Fruit fly (Drosophila melanogaster): ENCODE data around the gene CG2310.

DNA sequence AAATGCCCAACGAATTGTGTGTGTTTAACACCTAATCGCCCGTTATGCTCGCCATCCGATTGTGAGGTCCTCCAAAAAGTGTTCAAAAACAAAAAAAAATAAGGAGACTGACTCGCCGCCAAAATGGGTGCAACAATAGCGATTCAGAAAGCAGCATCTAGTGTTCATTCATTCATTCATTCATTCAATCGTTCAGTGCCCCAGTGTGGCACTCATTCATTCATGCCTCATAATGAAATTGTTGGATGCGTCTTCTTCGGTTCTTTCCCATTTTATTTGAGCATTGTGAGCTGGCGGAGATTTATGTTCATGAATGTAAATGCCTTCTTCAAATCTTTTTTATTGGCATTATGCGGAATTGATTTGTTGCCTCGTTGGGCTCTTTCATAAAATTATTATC, 24.6 kb upstream of the CG2310 start:
- TF ChIP-seq Hr78 (GFP tag; optimal IDR thresholded peaks at IDR 0.05) = no peak
- no peak for TF ChIP-seq h (GFP tag; optimal IDR thresholded peaks at IDR 0.05)
- TF ChIP-seq Dif (GFP tag; optimal IDR thresholded peaks at IDR 0.05; ENCODE audit: partially characterized antibody) = no peak
- no peak for TF ChIP-seq Myc (optimal IDR thresholded peaks at IDR 0.05)
- TF ChIP-seq fru (GFP tag; optimal IDR thresholded peaks at IDR 0.05) = no peak
- TF ChIP-seq OdsH (GFP tag; optimal IDR thresholded peaks at IDR 0.05) = no peak
- TF ChIP-seq jim (GFP tag; optimal IDR thresholded peaks at IDR 0.05) = no peak
- no peak for TF ChIP-seq CG32264 (GFP tag; optimal IDR thresholded peaks at IDR 0.05)
- TF ChIP-seq Hnf4 (GFP tag; optimal IDR thresholded peaks at IDR 0.05) = no peak
- no peak for TF ChIP-seq CrebA (GFP tag; optimal IDR thresholded peaks at IDR 0.05; ENCODE audit: borderline replicate concordance)

Data from whole organism, wandering third instar larva.